Worm (Caenorhabditis elegans): ENCODE measurements around the gene ZK899.2.
"Not testable (repeated sequence)": the region's sequence is repeated elsewhere in the genome, so short reads cannot be mapped to it uniquely, and the experiment has no call there.

The ZK899.2 gene

ce11 chrX:9463045-9463444 is 11.3 kb upstream of the ZK899.2 start, which contains the start of gene ZK899.6:
TSS of gene ZK899.6 (plus strand) at chrX:9463345.
- TF ChIP-seq ztf-4, skn-1, elt-3 (tag; optimal IDR thresholded peaks at IDR 0.05): not testable (repeated sequence)

- TF ChIP-seq egl-5, ztf-4, eor-1 (tag; optimal IDR thresholded peaks at IDR 0.05): not testable (repeated sequence)
These were observed 9.0 kb upstream of the ZK899.2 start, which contains the start of gene ZK899.5 for ce11 chrX:9460834-9461233. TSS of gene ZK899.5 (minus strand) at chrX:9460934.

ce11 chrX:9458142-9458541 is 6.3 kb upstream of the ZK899.2 start, which contains the start of gene tba-8:
TSS of gene tba-8 (minus strand) at chrX:9458348.
- TF ChIP-seq pha-4 (tag; optimal IDR thresholded peaks at IDR 0.05) (no peak), elt-1 (tag; optimal IDR thresholded peaks at IDR 0.05) (peak; percentile 61), nhr-23 (tag; optimal IDR thresholded peaks at IDR 0.05) (peak; percentile 9)

ce11 chrX:9456579-9456978 is 4.8 kb upstream of the ZK899.2 start:
- TF ChIP-seq elt-1 (tag; optimal IDR thresholded peaks at IDR 0.05) (peak; percentile 81), aly-2 (tag; optimal IDR thresholded peaks at IDR 0.05) (no peak), nhr-25 (tag; optimal IDR thresholded peaks at IDR 0.05) (peak; percentile 32)

ce11 chrX:9452483-9453198 is 847 bp upstream of the ZK899.2 start, which contains the start of gene ZK899.3:
TSS of gene ZK899.3 (plus strand) at chrX:9453148.
- TF ChIP-seq elt-2 (tag; optimal IDR thresholded peaks at IDR 0.05) (peak; percentile 63), unc-62 (GFP tag; optimal IDR thresholded peaks at IDR 0.05) (no peak), pqm-1 (tag; optimal IDR thresholded peaks at IDR 0.05) (peak; percentile 52)

- TF ChIP-seq snpc-4 (tag; optimal IDR thresholded peaks at IDR 0.05) (no peak), nhr-43 (tag; optimal IDR thresholded peaks at IDR 0.05; ENCODE audit: poor library complexity, severe bottlenecking) (no peak), nhr-237 (tag; optimal IDR thresholded peaks at IDR 0.05) (no peak), fkh-10 (GFP tag; optimal IDR thresholded peaks at IDR 0.05) (no peak), nhr-23 (tag; optimal IDR thresholded peaks at IDR 0.05) (no peak), fkh-2 (tag; optimal IDR thresholded peaks at IDR 0.05) (no peak), fos-1 (tag; optimal IDR thresholded peaks at IDR 0.05) (no peak), pqm-1 (tag; optimal IDR thresholded peaks at IDR 0.05) (no peak), eor-1 (tag; optimal IDR thresholded peaks at IDR 0.05) (no peak)
These were observed 2.5 kb downstream of the ZK899.2 start, which contains the start of gene ZK899.7 for ce11 chrX:9449330-9449729. TSS of gene ZK899.7 (minus strand) at chrX:9449430.

ce11 chrX:9446177-9446694 is 5.6 kb downstream of the ZK899.2 start, which contains the start of gene ZK899.1:
TSS of gene ZK899.1 (plus strand) at chrX:9446644.
- TF ChIP-seq jun-1 (tag; optimal IDR thresholded peaks at IDR 0.05) (peak; percentile 82), mml-1 (tag; optimal IDR thresholded peaks at IDR 0.05) (no peak), nhr-12 (tag; optimal IDR thresholded peaks at IDR 0.05) (no peak), fkh-10 (GFP tag; optimal IDR thresholded peaks at IDR 0.05) (no peak), ama-1 (optimal IDR thresholded peaks at IDR 0.05) (no peak), R02D3.7 (tag; optimal IDR thresholded peaks at IDR 0.05) (no peak), snpc-4 (tag; optimal IDR thresholded peaks at IDR 0.05) (no peak), ceh-16 (tag; optimal IDR thresholded peaks at IDR 0.05) (no peak), lin-39 (tag; optimal IDR thresholded peaks at IDR 0.05) (no peak), nhr-23 (tag; optimal IDR thresholded peaks at IDR 0.05) (no peak), pha-4 (tag; optimal IDR thresholded peaks at IDR 0.05) (no peak), egl-5 (tag; optimal IDR thresholded peaks at IDR 0.05) (no peak), unc-39 (tag; optimal IDR thresholded peaks at IDR 0.05) (no peak), ZK546.5 (tag; optimal IDR thresholded peaks at IDR 0.05) (no peak), tbx-2 (tag; optimal IDR thresholded peaks at IDR 0.05) (no peak), nhr-43 (tag; optimal IDR thresholded peaks at IDR 0.05; ENCODE audit: poor library complexity, severe bottlenecking) (no peak), unc-62 (GFP tag; optimal IDR thresholded peaks at IDR 0.05) (no peak), daf-12 (tag; optimal IDR thresholded peaks at IDR 0.05) (no peak), mdl-1 (tag; optimal IDR thresholded peaks at IDR 0.05) (no peak), zag-1 (tag; optimal IDR thresholded peaks at IDR 0.05) (no peak), ztf-11 (tag; optimal IDR thresholded peaks at IDR 0.05) (no peak), elt-2 (tag; optimal IDR thresholded peaks at IDR 0.05) (peak; percentile 91), fos-1 (tag; optimal IDR thresholded peaks at IDR 0.05) (peak; percentile 51), pqm-1 (tag; optimal IDR thresholded peaks at IDR 0.05) (peak; percentile 54), nhr-25 (tag; optimal IDR thresholded peaks at IDR 0.05) (no peak), ztf-4 (tag; optimal IDR thresholded peaks at IDR 0.05) (no peak), egl-27 (tag; optimal IDR thresholded peaks at IDR 0.05) (no peak), nhr-76 (tag; optimal IDR thresholded peaks at IDR 0.05) (no peak), hmg-11 (tag; optimal IDR thresholded peaks at IDR 0.05) (no peak)

Measured in whole organism, L3 larva.